Worm (Caenorhabditis elegans) whole organism, young adult: ENCODE data around the gene F38A1.9.

Experiments used
- C06A6.2 ChIP-seq: fragments of 200-800 bp; sonication (Bioruptor generic); conservative IDR thresholded peaks from 2 replicates; pipeline ENCODE4 v1.3.6; 2022; ENCODE audit warnings: missing genetic modification characterization, missing compliant biosample characterization
- Y67H2A.10 ChIP-seq: fragments of 200-800 bp; sonication (Bioruptor generic); conservative IDR thresholded peaks from 2 replicates; pipeline ENCODE4 v1.3.6; 2022; ENCODE audit warnings: missing genetic modification reagents, missing genetic modification characterization, missing compliant biosample characterization
- aptf-2 ChIP-seq: fragments of 200-800 bp; sonication (Bioruptor generic); conservative IDR thresholded peaks from 2 replicates; pipeline ENCODE4 v1.3.6; 2022; ENCODE audit warnings: missing genetic modification reagents, missing genetic modification characterization, missing compliant biosample characterization
- attf-5 ChIP-seq: fragments of 200-800 bp; sonication (Bioruptor generic); optimal IDR thresholded peaks from 2 replicates; lab custom pipeline; 2018; ENCODE audit warnings: mild to moderate bottlenecking, missing genetic modification characterization, missing compliant biosample characterization
- egl-18 ChIP-seq: fragments of 200-800 bp; sonication (Bioruptor generic); IDR thresholded peaks from 2 replicates; pipeline ENCODE4 v1.3.6; 2022; ENCODE audit warnings: missing genetic modification reagents, missing genetic modification characterization, missing compliant biosample characterization
- lin-35 ChIP-seq, 3 experiments: fragments of 150-350 bp in 2 of 3; sonication (generic microtip) in 1 of 3; optimal IDR thresholded peaks; 2 replicates each; lab custom pipeline; 2014 to 2018; ENCODE audit warnings: missing biosample characterization in 3 of 3, missing genetic modification characterization in 3 of 3, missing genetic modification reagents in 3 of 3
- nfya-1 ChIP-seq: sonication (generic microtip); optimal IDR thresholded peaks from 2 replicates; lab custom pipeline; 2017; ENCODE audit warnings: antibody characterized with exemption, missing compliant biosample characterization, missing genetic modification characterization, borderline replicate concordance; ENCODE audit not compliant: insufficient read depth
- pha-4 ChIP-seq: fragments of 150-350 bp; sonication (generic microtip); optimal IDR thresholded peaks from 2 replicates; lab custom pipeline; 2014; ENCODE audit warnings: missing biosample characterization, missing genetic modification reagents, missing genetic modification characterization
- rcor-1 ChIP-seq: fragments of 200-800 bp; sonication (Bioruptor generic); IDR thresholded peaks from 2 replicates; pipeline ENCODE4 v1.3.6; 2022; ENCODE audit warnings: missing genetic modification reagents, missing genetic modification characterization, missing compliant biosample characterization
- snpc-4 ChIP-seq, 5 experiments: fragments of 150-350 bp in 1 of 5; sonication (generic microtip) in 4 of 5; optimal IDR thresholded peaks; 2 replicates each; lab custom pipeline; 2014 to 2018; ENCODE audit warnings: missing genetic modification characterization in 5 of 5, missing biosample characterization in 3 of 5, antibody characterized with exemption in 2 of 5, mild to moderate bottlenecking in 2 of 5, missing compliant biosample characterization in 2 of 5, missing genotype in 2 of 5, moderate library complexity in 2 of 5, missing genetic modification reagents in 1 of 5

- TF ChIP-seq C06A6.2 = no peak
- no peak for TF ChIP-seq attf-5 (GFP tag; lab: Kevin White, UChicago)
- no peak for TF ChIP-seq aptf-2 (GFP tag; lab: Robert Waterston, UW)
- TF ChIP-seq egl-18 (GFP tag; lab: Robert Waterston, UW) = no peak
- TF ChIP-seq snpc-4 (GFP tag; optimal IDR thresholded peaks at IDR 0.05; lab: Kevin White, UChicago) = no peak
- TF ChIP-seq snpc-4 (tag; optimal IDR thresholded peaks at IDR 0.05; lab: Kevin White, UChicago) = no peak
- no peak for TF ChIP-seq pha-4
- no peak for TF ChIP-seq rcor-1 (GFP tag; lab: Robert Waterston, UW)
- TF ChIP-seq nfya-1 (tag; lab: Kevin White, UChicago) = no peak
- no peak for TF ChIP-seq lin-35 (GFP tag; optimal IDR thresholded peaks at IDR 0.05; lab: Kevin White, UChicago)
- no peak for TF ChIP-seq Y67H2A.10 (GFP tag; lab: Robert Waterston, UW)
These were observed 20.4 kb downstream of the F38A1.9 start for ce11 chrIV:1224781-1225180.
